Fruit fly (Drosophila melanogaster) whole organism, embryonic: ENCODE results near the gene Ak3.
A peak's percentile ranks its signal among the peaks of the same experiment; 100 is the strongest.

Experiments
- ATbp ChIP-seq: fragments of 200-800 bp; sonication (Bioruptor generic); optimal IDR thresholded peaks from 2 replicates; lab custom pipeline; 2017; ENCODE audit warnings: missing biosample characterization, mild to moderate bottlenecking, missing genetic modification characterization, missing genetic modification reagents
- Abd-B ChIP-seq: fragments of 200-800 bp; sonication (Bioruptor generic); optimal IDR thresholded peaks from 2 replicates; lab custom pipeline; 2018; ENCODE audit warnings: missing biosample characterization, mild to moderate bottlenecking, missing genetic modification characterization, moderate library complexity
- BEAF-32 ChIP-seq: fragments of 200-800 bp; sonication (Bioruptor generic); optimal IDR thresholded peaks from 3 replicates; lab custom pipeline; 2017; ENCODE audit warnings: missing biosample characterization, missing genetic modification characterization, mild to moderate bottlenecking, moderate library complexity, missing genetic modification reagents
- CG1024 ChIP-seq: fragments of 200-800 bp; sonication (Bioruptor generic); IDR thresholded peaks from 2 replicates; pipeline ENCODE4 v1.3.6; 2022; ENCODE audit warnings: missing biosample characterization, missing genetic modification characterization
- CG12659 ChIP-seq: fragments of 200-800 bp; sonication (Bioruptor generic); optimal IDR thresholded peaks from 3 replicates; lab custom pipeline; 2017; ENCODE audit warnings: mild to moderate bottlenecking, missing biosample characterization, missing genetic modification reagents, missing genetic modification characterization
- CG13123 ChIP-seq: fragments of 200-800 bp; sonication (Bioruptor generic); optimal IDR thresholded peaks from 2 replicates; lab custom pipeline; 2016; ENCODE audit warnings: missing biosample characterization, missing genetic modification characterization
- CG13424 ChIP-seq: fragments of 200-800 bp; sonication (Bioruptor generic); optimal IDR thresholded peaks from 2 replicates; lab custom pipeline; 2019; ENCODE audit warnings: missing biosample characterization, mild to moderate bottlenecking, missing genetic modification characterization, moderate library complexity
- CG13624 ChIP-seq: fragments of 200-800 bp; sonication (Bioruptor generic); optimal IDR thresholded peaks from 2 replicates; lab custom pipeline; 2016; ENCODE audit warnings: missing biosample characterization, missing genetic modification characterization
- CG15514 ChIP-seq: fragments of 200-800 bp; sonication (Bioruptor generic); optimal IDR thresholded peaks from 3 replicates; lab custom pipeline; 2017; ENCODE audit warnings: missing biosample characterization, missing genetic modification characterization, mild to moderate bottlenecking, moderate library complexity, missing genetic modification reagents
- CG1603 ChIP-seq: fragments of 200-800 bp; sonication (Bioruptor generic); optimal IDR thresholded peaks from 2 replicates; lab custom pipeline; 2019; ENCODE audit warnings: missing biosample characterization, mild to moderate bottlenecking, missing genetic modification characterization, moderate library complexity
- CG1647 ChIP-seq: fragments of 200-800 bp; sonication (Bioruptor generic); optimal IDR thresholded peaks from 3 replicates; lab custom pipeline; 2016; ENCODE audit warnings: missing biosample characterization, missing genetic modification characterization
- CG16815 ChIP-seq: fragments of 200-800 bp; sonication (Bioruptor generic); optimal IDR thresholded peaks from 3 replicates; lab custom pipeline; 2017; ENCODE audit warnings: missing biosample characterization, mild to moderate bottlenecking, missing genetic modification characterization
- CG18476 ChIP-seq: fragments of 200-800 bp; sonication (Bioruptor generic); optimal IDR thresholded peaks from 2 replicates; lab custom pipeline; 2016; ENCODE audit warnings: missing biosample characterization, mild to moderate bottlenecking, missing genetic modification characterization
- CG31388 ChIP-seq: fragments of 200-800 bp; sonication (Bioruptor generic); optimal IDR thresholded peaks from 2 replicates; lab custom pipeline; 2016; ENCODE audit warnings: missing biosample characterization, missing genetic modification characterization
- CG3407 ChIP-seq: fragments of 200-800 bp; sonication (Bioruptor generic); optimal IDR thresholded peaks from 2 replicates; lab custom pipeline; 2018; ENCODE audit warnings: missing biosample characterization, mild to moderate bottlenecking, missing genetic modification characterization
- CG34224 ChIP-seq: fragments of 200-800 bp; sonication (Bioruptor generic); IDR thresholded peaks from 3 replicates; pipeline ENCODE4 v1.3.6; 2022; ENCODE audit warnings: missing biosample characterization, missing genetic modification characterization; ENCODE audit not compliant: partially characterized antibody
- CG6654 ChIP-seq: fragments of 200-800 bp; sonication (Bioruptor generic); optimal IDR thresholded peaks from 2 replicates; lab custom pipeline; 2017; ENCODE audit warnings: missing biosample characterization, mild to moderate bottlenecking, missing genetic modification characterization
- CG6791 ChIP-seq: fragments of 200-800 bp; sonication (Bioruptor generic); IDR thresholded peaks from 3 replicates; pipeline ENCODE4 v1.3.6; 2022; ENCODE audit warnings: missing biosample characterization, missing genetic modification characterization; ENCODE audit not compliant: partially characterized antibody
- CG7987 ChIP-seq: fragments of 200-800 bp; sonication (Bioruptor generic); optimal IDR thresholded peaks from 2 replicates; lab custom pipeline; 2018; ENCODE audit warnings: missing biosample characterization, mild to moderate bottlenecking, missing genetic modification characterization, moderate library complexity
- CG8924 ChIP-seq: fragments of 200-800 bp; optimal IDR thresholded peaks from 3 replicates; lab custom pipeline; 2019; ENCODE audit warnings: missing biosample characterization, mild to moderate bottlenecking, missing genetic modification characterization, moderate library complexity
- Doc2 ChIP-seq: fragments of 200-800 bp; sonication (Bioruptor generic); IDR thresholded peaks from 2 replicates; pipeline ENCODE4 v1.3.6; 2022; ENCODE audit warnings: missing biosample characterization, missing genetic modification characterization
- Fer2 ChIP-seq: fragments of 200-800 bp; sonication (Bioruptor generic); optimal IDR thresholded peaks from 2 replicates; lab custom pipeline; 2018; ENCODE audit warnings: missing biosample characterization, mild to moderate bottlenecking, missing genetic modification characterization, moderate library complexity
- H2.0 ChIP-seq: fragments of 200-800 bp; sonication (Bioruptor generic); IDR thresholded peaks from 2 replicates; pipeline ENCODE4 v1.3.6; 2022; ENCODE audit warnings: missing biosample characterization, missing genetic modification characterization
- HmgD ChIP-seq: fragments of 200-800 bp; sonication (Bioruptor generic); optimal IDR thresholded peaks from 3 replicates; lab custom pipeline; 2016; ENCODE audit warnings: missing biosample characterization, missing genetic modification characterization
- HmgZ ChIP-seq: fragments of 200-800 bp; sonication (Bioruptor generic); optimal IDR thresholded peaks from 2 replicates; lab custom pipeline; 2018; ENCODE audit warnings: missing biosample characterization, mild to moderate bottlenecking, missing genetic modification characterization
- Kr ChIP-seq: fragments of 200-800 bp; sonication (Bioruptor generic); optimal IDR thresholded peaks from 2 replicates; lab custom pipeline; 2017; ENCODE audit warnings: missing biosample characterization, mild to moderate bottlenecking, missing genetic modification characterization
- Lhr ChIP-seq: fragments of 200-800 bp; sonication (Bioruptor generic); optimal IDR thresholded peaks from 3 replicates; lab custom pipeline; 2017; ENCODE audit warnings: mild to moderate bottlenecking, missing biosample characterization, missing genetic modification reagents, missing genetic modification characterization
- Optix ChIP-seq: fragments of 200-800 bp; sonication (Bioruptor generic); IDR thresholded peaks from 3 replicates; pipeline ENCODE4 v1.3.6; 2022; ENCODE audit warnings: missing biosample characterization, missing genetic modification characterization
- Pdp1 ChIP-seq, 2 experiments: fragments of 200-800 bp; sonication (Bioruptor generic); optimal IDR thresholded peaks; 3 replicates each; lab custom pipeline; 2016; ENCODE audit warnings: missing biosample characterization in 2 of 2, missing genetic modification characterization in 2 of 2, mild to moderate bottlenecking in 1 of 2, moderate library complexity in 1 of 2
- Rfx ChIP-seq: fragments of 200-800 bp; sonication (Bioruptor generic); IDR thresholded peaks from 2 replicates; pipeline ENCODE4 v1.3.6; 2022; ENCODE audit warnings: missing biosample characterization, missing genetic modification characterization
- Sox102F ChIP-seq: fragments of 200-800 bp; sonication (Bioruptor generic); optimal IDR thresholded peaks from 2 replicates; lab custom pipeline; 2018; ENCODE audit warnings: missing biosample characterization, mild to moderate bottlenecking, missing genetic modification characterization, moderate library complexity
- ab ChIP-seq: fragments of 200-800 bp; sonication (Bioruptor generic); optimal IDR thresholded peaks from 2 replicates; lab custom pipeline; 2016; ENCODE audit warnings: missing biosample characterization, missing genetic modification characterization
- caup ChIP-seq: fragments of 200-800 bp; sonication (Bioruptor generic); optimal IDR thresholded peaks from 3 replicates; lab custom pipeline; 2017; ENCODE audit warnings: missing biosample characterization, mild to moderate bottlenecking, missing genetic modification characterization, moderate library complexity; ENCODE audit not compliant: severe bottlenecking
- corto ChIP-seq: fragments of 200-800 bp; sonication (Bioruptor generic); optimal IDR thresholded peaks from 2 replicates; lab custom pipeline; 2016; ENCODE audit warnings: missing biosample characterization, mild to moderate bottlenecking, missing genetic modification characterization, moderate library complexity
- dati ChIP-seq: fragments of 200-800 bp; sonication (Bioruptor generic); IDR thresholded peaks from 2 replicates; pipeline ENCODE4 v1.3.6; 2022; ENCODE audit warnings: missing biosample characterization, missing genetic modification characterization
- gce ChIP-seq: fragments of 200-800 bp; sonication (Bioruptor generic); IDR thresholded peaks from 3 replicates; pipeline ENCODE4 v1.3.6; 2022; ENCODE audit warnings: missing biosample characterization, missing genetic modification characterization
- grau ChIP-seq: fragments of 200-800 bp; optimal IDR thresholded peaks from 3 replicates; lab custom pipeline; 2019; ENCODE audit warnings: missing biosample characterization, mild to moderate bottlenecking, missing genetic modification characterization, moderate library complexity
- grn ChIP-seq: fragments of 200-800 bp; sonication (Bioruptor generic); optimal IDR thresholded peaks from 3 replicates; lab custom pipeline; 2017; ENCODE audit warnings: missing biosample characterization, missing genetic modification characterization
- jumu ChIP-seq: fragments of 200-800 bp; sonication (Bioruptor generic); optimal IDR thresholded peaks from 3 replicates; lab custom pipeline; 2016; ENCODE audit warnings: missing biosample characterization, missing genetic modification characterization
- knrl ChIP-seq: fragments of 200-800 bp; sonication (Bioruptor generic); IDR thresholded peaks from 3 replicates; pipeline ENCODE4 v1.3.6; 2022; ENCODE audit warnings: missing biosample characterization, missing genetic modification characterization; ENCODE audit not compliant: partially characterized antibody
- lab ChIP-seq: fragments of 200-800 bp; sonication (Bioruptor generic); optimal IDR thresholded peaks from 3 replicates; lab custom pipeline; 2017; ENCODE audit warnings: missing biosample characterization, missing genetic modification characterization, mild to moderate bottlenecking, moderate library complexity, missing genetic modification reagents
- nau ChIP-seq: fragments of 200-800 bp; sonication (Bioruptor generic); optimal IDR thresholded peaks from 3 replicates; lab custom pipeline; 2017; ENCODE audit warnings: missing biosample characterization, mild to moderate bottlenecking, missing genetic modification characterization, missing genetic modification reagents
- phol ChIP-seq: fragments of 200-800 bp; sonication (Bioruptor generic); optimal IDR thresholded peaks from 3 replicates; lab custom pipeline; 2018; ENCODE audit warnings: missing biosample characterization, mild to moderate bottlenecking, missing genetic modification characterization, moderate library complexity
- pum ChIP-seq: fragments of 200-800 bp; sonication (Bioruptor generic); optimal IDR thresholded peaks from 2 replicates; lab custom pipeline; 2016; ENCODE audit warnings: missing biosample characterization, missing genetic modification characterization
- sqz ChIP-seq: fragments of 200-800 bp; sonication (Bioruptor generic); optimal IDR thresholded peaks from 3 replicates; lab custom pipeline; 2018; ENCODE audit warnings: missing biosample characterization, mild to moderate bottlenecking, missing genetic modification characterization
- ssp ChIP-seq: fragments of 200-800 bp; sonication (Bioruptor generic); IDR thresholded peaks from 2 replicates; pipeline ENCODE4 v1.3.6; 2022; ENCODE audit warnings: missing biosample characterization, missing genetic modification characterization
- stc ChIP-seq: fragments of 200-800 bp; sonication (Bioruptor generic); IDR thresholded peaks from 2 replicates; pipeline ENCODE4 v1.3.6; 2022; ENCODE audit warnings: missing biosample characterization, missing genetic modification characterization
- tna ChIP-seq: fragments of 200-800 bp; sonication (Bioruptor generic); IDR thresholded peaks from 2 replicates; pipeline ENCODE4 v1.3.6; 2022; ENCODE audit warnings: missing biosample characterization, missing genetic modification characterization; ENCODE audit not compliant: partially characterized antibody
- vfl ChIP-seq: fragments of 200-800 bp; sonication (Bioruptor generic); optimal IDR thresholded peaks from 2 replicates; lab custom pipeline; 2016; ENCODE audit warnings: missing biosample characterization, missing genetic modification characterization

Ak3 gene

dm6 chr3R:10868427-10868962 lies 20.9 kb downstream of the Ak3 start, which contains the start of the genes SelR and Tsp86D (continued):
- peak; percentile 64 for TF ChIP-seq CG12659 (GFP tag; lab: Kevin White, UChicago)
- TF ChIP-seq Fer2, result no peak
- TF ChIP-seq CG18476 (GFP tag; lab: Kevin White, UChicago), result no peak
- peak; percentile 7 for TF ChIP-seq Lhr (GFP tag; lab: Kevin White, UChicago)
- TF ChIP-seq CG13424, result no peak
- TF ChIP-seq CG6654 (GFP tag; lab: Kevin White, UChicago), result no peak
- TF ChIP-seq H2.0 (GFP tag; lab: Robert Waterston, UW), result no peak
- peak; percentile 52 for TF ChIP-seq CG13624 (GFP tag; lab: Kevin White, UChicago)
- TF ChIP-seq Pdp1 (GFP tag; optimal IDR thresholded peaks at IDR 0.05; lab: Kevin White, UChicago), result peak in 1 of 2 experiments; percentile 77
- TF ChIP-seq BEAF-32 (GFP tag; lab: Kevin White, UChicago), result peak; percentile 75
- TF ChIP-seq CG15514, result peak; percentile 87
- peak; percentile 69 for TF ChIP-seq CG1603 (tag; lab: Kevin White, UChicago)
- TF ChIP-seq CG31388 (GFP tag; lab: Kevin White, UChicago), result no peak
- TF ChIP-seq Kr, result no peak
- no peak for TF ChIP-seq Sox102F (GFP tag; lab: Kevin White, UChicago)
- TF ChIP-seq gce (GFP tag; lab: Robert Waterston, UW), result no peak
- peak; percentile 80 for TF ChIP-seq sqz (GFP tag; lab: Kevin White, UChicago)
- TF ChIP-seq corto (GFP tag; lab: Kevin White, UChicago), result no peak
- TF ChIP-seq CG16815 (GFP tag; lab: Kevin White, UChicago), result no peak
- TF ChIP-seq Rfx (GFP tag; lab: Robert Waterston, UW), result peak; percentile 49; the same call in 1 of the 2 replicates
- peak; percentile 80 for TF ChIP-seq Abd-B
- no peak for TF ChIP-seq jumu (GFP tag; lab: Kevin White, UChicago)
- TF ChIP-seq knrl (GFP tag; lab: Robert Waterston, UW), result peak; percentile 60
- TF ChIP-seq CG3407 (GFP tag; lab: Kevin White, UChicago), result no peak
- no peak for TF ChIP-seq HmgD (GFP tag; lab: Kevin White, UChicago)
- peak; percentile 32 for TF ChIP-seq grau
- TF ChIP-seq CG7987 (GFP tag; lab: Kevin White, UChicago), result peak; percentile 64
- TF ChIP-seq pum (GFP tag; lab: Kevin White, UChicago), result no peak
- no peak for TF ChIP-seq CG1647 (GFP tag; lab: Kevin White, UChicago)
- peak; percentile 42 for TF ChIP-seq caup (GFP tag; lab: Kevin White, UChicago)
- TF ChIP-seq CG8924 (tag; lab: Kevin White, UChicago), result peak; percentile 64
- no peak for TF ChIP-seq ab (GFP tag; lab: Kevin White, UChicago)
- 0 out of 3 replicates have a peak, but pooled peaks have one; percentile 33 for TF ChIP-seq Optix (GFP tag; lab: Robert Waterston, UW)
- TF ChIP-seq stc (GFP tag; lab: Robert Waterston, UW), result no peak
- peak; percentile 64; the same call in 2 of the 3 replicates for TF ChIP-seq CG6791 (GFP tag; lab: Robert Waterston, UW)
- peak; percentile 50 for TF ChIP-seq phol (tag; lab: Kevin White, UChicago)
- no peak; the same call in none of the 2 replicates for TF ChIP-seq tna (GFP tag; lab: Robert Waterston, UW)
- peak; percentile 43 for TF ChIP-seq grn (GFP tag; lab: Kevin White, UChicago)
- TF ChIP-seq ssp (GFP tag; lab: Robert Waterston, UW), result no peak
- no peak for TF ChIP-seq CG13123
- no peak for TF ChIP-seq vfl (GFP tag; lab: Kevin White, UChicago)
- TF ChIP-seq nau (GFP tag; lab: Kevin White, UChicago), result peak; percentile 89
- peak; percentile 78 for TF ChIP-seq lab (GFP tag; lab: Kevin White, UChicago)
- no peak for TF ChIP-seq CG1024 (GFP tag; lab: Robert Waterston, UW)
- peak; percentile 73; the same call in 2 of the 3 replicates for TF ChIP-seq CG34224
- TF ChIP-seq HmgZ (tag; lab: Kevin White, UChicago), result peak; percentile 71
- TF ChIP-seq Doc2, result no peak
- no peak for TF ChIP-seq ATbp (GFP tag; lab: Kevin White, UChicago)
- no peak for TF ChIP-seq dati (GFP tag; lab: Robert Waterston, UW)
